Fruit fly (Drosophila melanogaster): ENCODE data around the gene CG31145.

dm6 chr3R:23698835-23699234, 29.4 kb upstream of the CG31145 start, which contains the start of gene prt:
- TF ChIP-seq Gug (GFP tag; IDR thresholded peaks at IDR 0.05): no peak
- TF ChIP-seq CG6792 (GFP tag; optimal IDR thresholded peaks at IDR 0.05): no peak
- no peak for TF ChIP-seq Hr38 (GFP tag; optimal IDR thresholded peaks at IDR 0.05)
- no peak for TF ChIP-seq fd59A (GFP tag; optimal IDR thresholded peaks at IDR 0.05)
- TF ChIP-seq Eip75B (GFP tag; optimal IDR thresholded peaks at IDR 0.05): no peak
- TF ChIP-seq Blimp-1 (GFP tag; optimal IDR thresholded peaks at IDR 0.05): no peak
- TF ChIP-seq Sox15 (GFP tag; optimal IDR thresholded peaks at IDR 0.05): no peak
- no peak for TF ChIP-seq ss (GFP tag; optimal IDR thresholded peaks at IDR 0.05)
- no peak for TF ChIP-seq fkh (GFP tag; optimal IDR thresholded peaks at IDR 0.05)
- no peak for TF ChIP-seq CG7368 (GFP tag; optimal IDR thresholded peaks at IDR 0.05)
- TF ChIP-seq CG8632 (GFP tag; optimal IDR thresholded peaks at IDR 0.05): no peak
- TF ChIP-seq svp (GFP tag): no peak
- no peak for TF ChIP-seq Sox14 (GFP tag; optimal IDR thresholded peaks at IDR 0.05)

Data from whole organism, prepupa.